Fruit fly (Drosophila melanogaster) whole organism: Measurements from ENCODE around the gene CG12069.

ENCODE experiments used
- CG8478 ChIP-seq: fragments of >200 bp; optimal IDR thresholded peaks from 2 replicates; lab custom pipeline; 2018; ENCODE audit warnings: inconsistent platforms
- Dll ChIP-seq: fragments of >200 bp; optimal IDR thresholded peaks from 2 replicates; lab custom pipeline; 2017
- EcR ChIP-seq, 2 experiments: fragments of >200 bp; optimal IDR thresholded peaks; 2 replicates each; lab custom pipeline; 2017; ENCODE audit warnings: missing biosample characterization in 2 of 2, missing genetic modification characterization in 2 of 2, missing genetic modification reagents in 2 of 2
- pan ChIP-seq: fragments of >200 bp; optimal IDR thresholded peaks from 2 replicates; lab custom pipeline; 2017
- psq ChIP-seq: fragments of >200 bp; optimal IDR thresholded peaks from 2 replicates; lab custom pipeline; 2017
- usp ChIP-seq: fragments of >200 bp; optimal IDR thresholded peaks from 2 replicates; lab custom pipeline; 2017; ENCODE audit warnings: missing biosample characterization, missing genetic modification characterization, mixed read lengths

CG12069 gene

dm6 chr3R:30645780-30646179, 49.5 kb downstream of the CG12069 start, which contains the start of gene CG31013:
Gene CG31013 (minus strand): TSS chr3R:30645880.
- no peak for TF ChIP-seq psq (lab: Kevin White, UChicago)
- no peak for TF ChIP-seq pan
- TF ChIP-seq usp, result no peak
- TF ChIP-seq EcR (GFP tag; optimal IDR thresholded peaks at IDR 0.05; lab: Kevin White, UChicago), result no peak
- TF ChIP-seq CG8478, result no peak
- TF ChIP-seq Dll, result no peak
